Fruit fly (Drosophila melanogaster) whole organism, wandering third instar larva: ENCODE measurements around the gene CG6873.

Experiments
- Abd-B ChIP-seq: fragments of >200 bp; optimal IDR thresholded peaks from 2 replicates; lab custom pipeline; 2017; ENCODE audit warnings: missing biosample characterization, missing genetic modification characterization
- CG32264 ChIP-seq: fragments of 200-800 bp; sonication (Bioruptor generic); optimal IDR thresholded peaks from 2 replicates; lab custom pipeline; 2016; ENCODE audit warnings: missing biosample characterization, missing genetic modification characterization
- CG9705 ChIP-seq: fragments of 200-800 bp; sonication (Bioruptor generic); optimal IDR thresholded peaks from 2 replicates; lab custom pipeline; 2018; ENCODE audit warnings: missing biosample characterization, mild to moderate bottlenecking, missing genetic modification characterization
- CrebA ChIP-seq: fragments of 200-800 bp; sonication (Bioruptor generic); optimal IDR thresholded peaks from 2 replicates; lab custom pipeline; 2016; ENCODE audit warnings: missing biosample characterization, mild to moderate bottlenecking, missing genetic modification characterization, borderline replicate concordance
- Dfd ChIP-seq: fragments of >200 bp; optimal IDR thresholded peaks from 2 replicates; lab custom pipeline; 2017; ENCODE audit warnings: missing biosample characterization, missing genetic modification characterization
- Dif ChIP-seq: fragments of 200-275, 200-300 bp; sonication (Bioruptor generic); optimal IDR thresholded peaks from 2 replicates; lab custom pipeline; 2018; ENCODE audit warnings: missing biosample characterization, missing genetic modification characterization; ENCODE audit not compliant: partially characterized antibody
- GATAd ChIP-seq: sonication (Bioruptor generic); optimal IDR thresholded peaks from 2 replicates; lab custom pipeline; 2016; ENCODE audit warnings: missing biosample characterization, missing genetic modification characterization
- HLH106 ChIP-seq: fragments of 200-800 bp; optimal IDR thresholded peaks from 3 replicates; lab custom pipeline; 2019; ENCODE audit warnings: missing biosample characterization, mild to moderate bottlenecking, missing genetic modification characterization, moderate library complexity
- Hnf4 ChIP-seq: fragments of 200-800 bp; sonication (Bioruptor generic); optimal IDR thresholded peaks from 2 replicates; lab custom pipeline; 2016; ENCODE audit warnings: missing biosample characterization, mild to moderate bottlenecking, missing genetic modification characterization
- Hr78 ChIP-seq: fragments of >200 bp; optimal IDR thresholded peaks from 2 replicates; lab custom pipeline; 2017; ENCODE audit warnings: missing biosample characterization, missing genetic modification characterization
- Hr83 ChIP-seq: fragments of 200-300 bp; sonication (Bioruptor generic); optimal IDR thresholded peaks from 2 replicates; lab custom pipeline; 2016; ENCODE audit warnings: missing biosample characterization, mild to moderate bottlenecking, missing genetic modification characterization, moderate library complexity; ENCODE audit not compliant: poor library complexity, severe bottlenecking
- Jra ChIP-seq: sonication (Bioruptor generic); optimal IDR thresholded peaks from 2 replicates; lab custom pipeline; 2016; ENCODE audit warnings: missing biosample characterization, missing genetic modification characterization
- Mio ChIP-seq: sonication (Bioruptor generic); optimal IDR thresholded peaks from 2 replicates; lab custom pipeline; 2016; ENCODE audit warnings: missing biosample characterization, missing genetic modification characterization
- Myc ChIP-seq: fragments of >200 bp; optimal IDR thresholded peaks from 2 replicates; lab custom pipeline; 2017
- N ChIP-seq: fragments of >200 bp; optimal IDR thresholded peaks from 2 replicates; lab custom pipeline; 2018; ENCODE audit warnings: missing biosample characterization, missing external identifiers, missing genetic modification characterization
- OdsH ChIP-seq: fragments of 200-800 bp; sonication (Bioruptor generic); optimal IDR thresholded peaks from 2 replicates; lab custom pipeline; 2016; ENCODE audit warnings: missing biosample characterization, mild to moderate bottlenecking, missing genetic modification characterization
- Rel ChIP-seq, 2 experiments: fragments of 200-800 bp; sonication (Bioruptor generic) in 1 of 2; optimal IDR thresholded peaks; 2 replicates in 1 of 2; 3 replicates in 1 of 2; lab custom pipeline; 2016 to 2019; ENCODE audit warnings: mild to moderate bottlenecking in 2 of 2, missing biosample characterization in 2 of 2, missing genetic modification characterization in 2 of 2, moderate library complexity in 1 of 2
- Sp1 ChIP-seq: fragments of 200-800 bp; sonication (Bioruptor generic); optimal IDR thresholded peaks from 3 replicates; lab custom pipeline; 2019; ENCODE audit warnings: missing biosample characterization, mild to moderate bottlenecking, missing genetic modification characterization, moderate library complexity
- Vsx2 ChIP-seq: fragments of 200-300, 225-300 bp; sonication (Bioruptor generic); optimal IDR thresholded peaks from 2 replicates; lab custom pipeline; 2018; ENCODE audit warnings: missing biosample characterization, missing genetic modification characterization; ENCODE audit not compliant: partially characterized antibody
- br ChIP-seq: fragments of 200-800 bp; sonication (Bioruptor generic); optimal IDR thresholded peaks from 2 replicates; lab custom pipeline; 2016; ENCODE audit warnings: missing biosample characterization, missing genetic modification characterization
- brk ChIP-seq: fragments of 200-800 bp; sonication (Bioruptor generic); optimal IDR thresholded peaks from 2 replicates; lab custom pipeline; 2016; ENCODE audit warnings: missing biosample characterization, mild to moderate bottlenecking, missing genetic modification characterization
- dl ChIP-seq, 2 experiments: fragments of 175-275, 200-275 bp in 1 of 2; fragments of 200-275 bp in 1 of 2; sonication (Bioruptor generic); optimal IDR thresholded peaks; lab custom pipeline; 2018; ENCODE audit warnings: mild to moderate bottlenecking in 2 of 2, missing biosample characterization in 2 of 2, missing genetic modification characterization in 2 of 2, moderate library complexity in 2 of 2; ENCODE audit not compliant: partially characterized antibody in 2 of 2, insufficient read depth in 1 of 2
- dmrt93B ChIP-seq: fragments of 200-800 bp; sonication (Bioruptor generic); optimal IDR thresholded peaks from 2 replicates; lab custom pipeline; 2018; ENCODE audit warnings: missing biosample characterization, mild to moderate bottlenecking, missing genetic modification characterization
- dsf ChIP-seq: sonication (Bioruptor generic); optimal IDR thresholded peaks from 2 replicates; lab custom pipeline; 2016; ENCODE audit warnings: missing biosample characterization, missing genetic modification characterization, borderline replicate concordance
- ey ChIP-seq: fragments of 200-800 bp; sonication (Bioruptor generic); optimal IDR thresholded peaks from 2 replicates; lab custom pipeline; 2016; ENCODE audit warnings: missing biosample characterization, missing genetic modification characterization
- foxo ChIP-seq, 2 experiments: fragments of 200-800 bp; sonication (Bioruptor generic); optimal IDR thresholded peaks; 2 replicates in 1 of 2; 3 replicates in 1 of 2; lab custom pipeline; 2016 to 2017; ENCODE audit warnings: missing biosample characterization in 2 of 2, missing genetic modification characterization in 2 of 2
- fru ChIP-seq: fragments of 200-800 bp; sonication (Bioruptor generic); optimal IDR thresholded peaks from 3 replicates; lab custom pipeline; 2016; ENCODE audit warnings: missing biosample characterization, mild to moderate bottlenecking, missing genetic modification characterization
- h ChIP-seq: fragments of 200-800 bp; sonication (Bioruptor generic); optimal IDR thresholded peaks from 3 replicates; lab custom pipeline; 2016; ENCODE audit warnings: missing biosample characterization, mild to moderate bottlenecking, missing genetic modification characterization
- jim ChIP-seq: fragments of 175-275, 200-325 bp; sonication (Bioruptor generic); optimal IDR thresholded peaks from 2 replicates; lab custom pipeline; 2016; ENCODE audit warnings: missing biosample characterization, mild to moderate bottlenecking, missing genetic modification characterization
- lola ChIP-seq: fragments of >200 bp; optimal IDR thresholded peaks from 2 replicates; lab custom pipeline; 2017; ENCODE audit warnings: missing biosample characterization, missing genetic modification characterization
- pan ChIP-seq: fragments of >200 bp; optimal IDR thresholded peaks from 2 replicates; lab custom pipeline; 2017
- psq ChIP-seq: fragments of 200-800 bp; sonication (Bioruptor generic); optimal IDR thresholded peaks from 3 replicates; lab custom pipeline; 2017; ENCODE audit warnings: missing biosample characterization, mild to moderate bottlenecking, missing genetic modification characterization, moderate library complexity
- rgr ChIP-seq: fragments of 200-800 bp; sonication (Bioruptor generic); optimal IDR thresholded peaks from 3 replicates; lab custom pipeline; 2016; ENCODE audit warnings: missing biosample characterization, mild to moderate bottlenecking, missing genetic modification characterization
- sage ChIP-seq: fragments of 200-800 bp; sonication (Bioruptor generic); optimal IDR thresholded peaks from 2 replicates; lab custom pipeline; 2016; ENCODE audit warnings: missing biosample characterization, mild to moderate bottlenecking, missing genetic modification characterization
- sv ChIP-seq: fragments of 200-800 bp; sonication (Bioruptor generic); optimal IDR thresholded peaks from 3 replicates; lab custom pipeline; 2016; ENCODE audit warnings: missing biosample characterization, missing genetic modification characterization
- tai ChIP-seq: sonication (Bioruptor generic); optimal IDR thresholded peaks from 2 replicates; lab custom pipeline; 2016; ENCODE audit warnings: missing biosample characterization, missing genetic modification characterization
- usp ChIP-seq: fragments of >200 bp; optimal IDR thresholded peaks from 2 replicates; lab custom pipeline; 2017; ENCODE audit warnings: missing biosample characterization, missing genetic modification characterization
- woc ChIP-seq: sonication (Bioruptor generic); optimal IDR thresholded peaks from 2 replicates; lab custom pipeline; 2016; ENCODE audit warnings: missing biosample characterization, mild to moderate bottlenecking, missing genetic modification characterization

CG6873 gene

dm6 chrX:18775839-18776538 lies 36.3 kb upstream of the CG6873 start:
- TF ChIP-seq pan (no peak), Hr83 (GFP tag; lab: Kevin White, UChicago) (no peak), Myc (no peak), jim (GFP tag; lab: Kevin White, UChicago) (no peak), HLH106 (tag; lab: Kevin White, UChicago) (peak; percentile 87), Mio (GFP tag; lab: Kevin White, UChicago) (no peak), tai (no peak), Jra (GFP tag; lab: Kevin White, UChicago) (peak; percentile 12), psq (peak; percentile 75), dsf (GFP tag; lab: Kevin White, UChicago) (peak; percentile 41), usp (GFP tag; lab: Kevin White, UChicago) (no peak), lola (no peak), foxo (GFP tag; optimal IDR thresholded peaks at IDR 0.05; lab: Kevin White, UChicago) (peak in 1 of 2 experiments; percentile 84), Rel (GFP tag; optimal IDR thresholded peaks at IDR 0.05; lab: Kevin White, UChicago) (no peak), Rel (tag; optimal IDR thresholded peaks at IDR 0.05; lab: Kevin White, UChicago) (no peak), ey (GFP tag; lab: Kevin White, UChicago) (peak; percentile 70), CG9705 (peak; percentile 84), dl (GFP tag; optimal IDR thresholded peaks at IDR 0.05; lab: Kevin White, UChicago; ENCODE audit: insufficient read depth in 1 of 2, partially characterized antibody in 2 of 2) (peak in 1 of 2 experiments; percentile 24), br (GFP tag; lab: Kevin White, UChicago) (peak; percentile 66), Sp1 (GFP tag; lab: Kevin White, UChicago) (peak; percentile 91), brk (no peak), sv (peak; percentile 14), fru (GFP tag; lab: Kevin White, UChicago) (peak; percentile 79), rgr (GFP tag; lab: Kevin White, UChicago) (peak; percentile 67), GATAd (GFP tag; lab: Kevin White, UChicago) (no peak), CG32264 (GFP tag; lab: Kevin White, UChicago) (no peak), Hnf4 (GFP tag; lab: Kevin White, UChicago) (peak; percentile 48), dmrt93B (peak; percentile 80), N (GFP tag; lab: Kevin White, UChicago) (no peak), sage (peak; percentile 2), Vsx2 (GFP tag; lab: Kevin White, UChicago) (no peak), Dif (no peak), OdsH (GFP tag; lab: Kevin White, UChicago) (peak; percentile 82), h (GFP tag; lab: Kevin White, UChicago) (peak; percentile 72), Dfd (GFP tag; lab: Kevin White, UChicago) (no peak), Hr78 (GFP tag; lab: Kevin White, UChicago) (no peak), woc (GFP tag; lab: Kevin White, UChicago) (peak; percentile 65), Abd-B (GFP tag; lab: Kevin White, UChicago) (no peak), CrebA (GFP tag; lab: Kevin White, UChicago) (no peak)

- no peak for TF ChIP-seq psq
- TF ChIP-seq foxo (GFP tag; optimal IDR thresholded peaks at IDR 0.05; lab: Kevin White, UChicago): peak in 1 of 2 experiments; percentile 40
- TF ChIP-seq jim (GFP tag; lab: Kevin White, UChicago): no peak
- no peak for TF ChIP-seq sage
- no peak for TF ChIP-seq brk
- peak; percentile 58 for TF ChIP-seq woc (GFP tag; lab: Kevin White, UChicago)
- TF ChIP-seq h (GFP tag; lab: Kevin White, UChicago): peak; percentile 28
- TF ChIP-seq Mio (GFP tag; lab: Kevin White, UChicago): no peak
- no peak for TF ChIP-seq br (GFP tag; lab: Kevin White, UChicago)
- TF ChIP-seq rgr (GFP tag; lab: Kevin White, UChicago): peak; percentile 3
- no peak for TF ChIP-seq dsf (GFP tag; lab: Kevin White, UChicago)
- TF ChIP-seq Myc: peak; percentile 82
- peak; percentile 6 for TF ChIP-seq Hnf4 (GFP tag; lab: Kevin White, UChicago)
- no peak for TF ChIP-seq Hr78 (GFP tag; lab: Kevin White, UChicago)
- peak; percentile 51 for TF ChIP-seq Sp1 (GFP tag; lab: Kevin White, UChicago)
- TF ChIP-seq dmrt93B: peak; percentile 9
- peak; percentile 13 for TF ChIP-seq Dif
- no peak for TF ChIP-seq CG32264 (GFP tag; lab: Kevin White, UChicago)
- TF ChIP-seq fru (GFP tag; lab: Kevin White, UChicago): peak; percentile 21
- TF ChIP-seq pan: no peak
- no peak for TF ChIP-seq lola
- peak; percentile 21 for TF ChIP-seq CG9705
- no peak for TF ChIP-seq Jra (GFP tag; lab: Kevin White, UChicago)
- no peak for TF ChIP-seq usp (GFP tag; lab: Kevin White, UChicago)
- TF ChIP-seq sv: no peak
- TF ChIP-seq dl (GFP tag; optimal IDR thresholded peaks at IDR 0.05; lab: Kevin White, UChicago; ENCODE audit: insufficient read depth in 1 of 2, partially characterized antibody in 2 of 2): no peak
- no peak for TF ChIP-seq Rel (GFP tag; optimal IDR thresholded peaks at IDR 0.05; lab: Kevin White, UChicago)
- peak; percentile 33 for TF ChIP-seq Rel (tag; optimal IDR thresholded peaks at IDR 0.05; lab: Kevin White, UChicago)
- no peak for TF ChIP-seq Vsx2 (GFP tag; lab: Kevin White, UChicago)
- no peak for TF ChIP-seq Abd-B (GFP tag; lab: Kevin White, UChicago)
- TF ChIP-seq CrebA (GFP tag; lab: Kevin White, UChicago): no peak
- TF ChIP-seq tai: no peak
- TF ChIP-seq N (GFP tag; lab: Kevin White, UChicago): no peak
- no peak for TF ChIP-seq OdsH (GFP tag; lab: Kevin White, UChicago)
- TF ChIP-seq ey (GFP tag; lab: Kevin White, UChicago): peak; percentile 48
- TF ChIP-seq Hr83 (GFP tag; lab: Kevin White, UChicago): no peak
- TF ChIP-seq GATAd (GFP tag; lab: Kevin White, UChicago): no peak
- TF ChIP-seq HLH106 (tag; lab: Kevin White, UChicago): peak; percentile 52
- no peak for TF ChIP-seq Dfd (GFP tag; lab: Kevin White, UChicago)
Observed at dm6 chrX:18774818-18775343, 35.2 kb upstream of the CG6873 start, which contains the start of gene CG6891. CG6891 (plus strand) TSS chrX:18775228.
